Fruit fly (Drosophila melanogaster) whole organism, pupa: ENCODE data around the gene HLH4C.

Source experiments
- CG13204 ChIP-seq: fragments of 200-800 bp; sonication (Bioruptor generic); optimal IDR thresholded peaks from 2 replicates; lab custom pipeline; 2018; ENCODE audit warnings: missing biosample characterization, mild to moderate bottlenecking, missing genetic modification characterization, moderate library complexity
- CG15710 ChIP-seq: fragments of 200-800 bp; sonication (Bioruptor generic); optimal IDR thresholded peaks from 2 replicates; lab custom pipeline; 2018; ENCODE audit warnings: missing biosample characterization, mild to moderate bottlenecking, missing genetic modification characterization, moderate library complexity
- CG4496 ChIP-seq: fragments of 200-800 bp; sonication (Bioruptor generic); IDR thresholded peaks from 3 replicates; pipeline ENCODE4 v1.3.6; 2022; ENCODE audit warnings: missing biosample characterization, missing genetic modification characterization
- D1 ChIP-seq: fragments of 200-800 bp; sonication (Bioruptor generic); optimal IDR thresholded peaks from 2 replicates; lab custom pipeline; 2018; ENCODE audit warnings: missing biosample characterization, mild to moderate bottlenecking, missing genetic modification characterization, moderate library complexity
- Snoo ChIP-seq: fragments of 200-800 bp; sonication (Bioruptor generic); optimal IDR thresholded peaks from 3 replicates; lab custom pipeline; 2017; ENCODE audit warnings: missing biosample characterization, mild to moderate bottlenecking, missing genetic modification characterization, inconsistent platforms
- fd96Ca ChIP-seq: fragments of 200-800 bp; sonication (Bioruptor generic); IDR thresholded peaks from 3 replicates; pipeline ENCODE4 v1.3.6; 2022; ENCODE audit warnings: missing biosample characterization, missing genetic modification characterization

DNA sequence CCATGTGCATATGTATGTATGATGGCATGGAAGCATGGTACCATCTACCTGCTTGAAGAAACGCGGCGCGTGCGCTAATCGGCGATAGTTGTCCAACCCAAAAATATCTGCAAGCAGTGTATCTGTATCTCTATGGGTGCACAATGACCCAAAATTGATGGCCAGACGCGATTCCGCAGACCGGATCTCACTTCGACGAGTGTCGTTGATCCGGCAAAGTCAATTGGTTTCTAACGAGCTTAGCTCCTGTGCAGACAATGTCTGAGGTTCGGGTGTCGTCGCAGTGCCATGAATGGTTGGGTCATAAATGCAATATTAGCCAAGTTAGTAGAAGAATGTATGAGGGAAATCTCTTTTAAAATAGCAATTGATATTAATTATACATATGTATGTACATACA, 33.6 kb downstream of the HLH4C start:
- no peak for TF ChIP-seq CG4496 (GFP tag; lab: Robert Waterston, UW)
- TF ChIP-seq D1 (tag; lab: Kevin White, UChicago) = no peak
- TF ChIP-seq Snoo (tag; lab: Kevin White, UChicago) = no peak
- TF ChIP-seq fd96Ca (GFP tag; lab: Robert Waterston, UW) = no peak
- no peak for TF ChIP-seq CG15710 (tag; lab: Kevin White, UChicago)
- no peak for TF ChIP-seq CG13204 (GFP tag; lab: Kevin White, UChicago)
